Worm (Caenorhabditis elegans) whole organism, early embryonic: Measurements from ENCODE around the gene pepm-1.

Experiments
- F13C5.2 ChIP-seq: sonication (generic microtip); optimal IDR thresholded peaks from 2 replicates; lab custom pipeline; 2017; ENCODE audit warnings: mild to moderate bottlenecking, missing genetic modification characterization, inconsistent platforms, missing compliant biosample characterization
- aly-1 ChIP-seq: sonication (generic microtip); optimal IDR thresholded peaks from 2 replicates; lab custom pipeline; 2016; ENCODE audit warnings: missing genetic modification characterization, missing compliant biosample characterization
- ama-1 ChIP-seq: fragments of 150-350 bp; optimal IDR thresholded peaks from 2 replicates; lab custom pipeline; 2014
- ceh-13 ChIP-seq: fragments of 200-800 bp; sonication (Bioruptor generic); optimal IDR thresholded peaks from 2 replicates; lab custom pipeline; 2018; ENCODE audit warnings: mild to moderate bottlenecking, missing genetic modification characterization, missing compliant biosample characterization
- ets-7 ChIP-seq: sonication (generic microtip); optimal IDR thresholded peaks from 2 replicates; lab custom pipeline; 2016; ENCODE audit warnings: missing genotype, missing genetic modification characterization, missing compliant biosample characterization
- flt-1 ChIP-seq: fragments of 200-800 bp; sonication (Bioruptor generic); IDR thresholded peaks from 2 replicates; pipeline ENCODE4 v1.3.6; 2022; ENCODE audit warnings: missing genetic modification characterization, missing compliant biosample characterization
- hmbx-1 ChIP-seq: sonication (generic microtip); optimal IDR thresholded peaks from 2 replicates; lab custom pipeline; 2016; ENCODE audit warnings: mild to moderate bottlenecking, missing genetic modification characterization, missing compliant biosample characterization
- hnd-1 ChIP-seq: sonication (generic microtip); optimal IDR thresholded peaks from 2 replicates; lab custom pipeline; 2016; ENCODE audit warnings: missing genetic modification characterization, missing compliant biosample characterization
- pes-1 ChIP-seq: fragments of 200-800 bp; sonication (Bioruptor generic); IDR thresholded peaks from 2 replicates; pipeline ENCODE4 v1.3.6; 2022; ENCODE audit warnings: missing genetic modification reagents, missing genetic modification characterization, missing compliant biosample characterization
- scrt-1 ChIP-seq: fragments of 200-800 bp; sonication (Bioruptor generic); IDR thresholded peaks from 2 replicates; pipeline ENCODE4 v1.3.6; 2022; ENCODE audit warnings: missing genetic modification characterization, missing compliant biosample characterization
- sea-1 ChIP-seq: fragments of 200-800 bp; sonication (Bioruptor generic); conservative IDR thresholded peaks from 2 replicates; pipeline ENCODE4 v1.3.6; 2022; ENCODE audit warnings: missing genetic modification characterization, missing compliant biosample characterization
- tbx-37 ChIP-seq: fragments of 200-800 bp; sonication (Bioruptor generic); conservative IDR thresholded peaks from 2 replicates; pipeline ENCODE4 v1.3.6; 2022; ENCODE audit warnings: missing genetic modification reagents, missing genetic modification characterization, missing compliant biosample characterization
- tra-4 ChIP-seq: sonication (generic microtip); optimal IDR thresholded peaks from 2 replicates; lab custom pipeline; 2017; ENCODE audit warnings: missing genetic modification characterization, missing compliant biosample characterization

- TF ChIP-seq ama-1 (lab: Kevin White, UChicago) (no peak), ets-7 (tag; lab: Kevin White, UChicago) (no peak), hmbx-1 (tag; lab: Kevin White, UChicago) (no peak), flt-1 (GFP tag; lab: Robert Waterston, UW) (no peak), sea-1 (GFP tag; lab: Robert Waterston, UW) (no peak), pes-1 (GFP tag; lab: Robert Waterston, UW) (no peak), hnd-1 (no peak), scrt-1 (GFP tag; lab: Robert Waterston, UW) (no peak), F13C5.2 (tag; lab: Kevin White, UChicago) (no peak), aly-1 (no peak), ceh-13 (GFP tag; lab: Kevin White, UChicago) (no peak), tbx-37 (GFP tag; lab: Robert Waterston, UW) (no peak), tra-4 (tag; lab: Kevin White, UChicago) (no peak)
These were observed 29.3 kb upstream of the pepm-1 start, which contains the start of the genes spig-3 and F14D7.12 for ce11 chrV:14299569-14300064.
